Worm (Caenorhabditis elegans): ENCODE data around the gene acy-3.

DNA sequence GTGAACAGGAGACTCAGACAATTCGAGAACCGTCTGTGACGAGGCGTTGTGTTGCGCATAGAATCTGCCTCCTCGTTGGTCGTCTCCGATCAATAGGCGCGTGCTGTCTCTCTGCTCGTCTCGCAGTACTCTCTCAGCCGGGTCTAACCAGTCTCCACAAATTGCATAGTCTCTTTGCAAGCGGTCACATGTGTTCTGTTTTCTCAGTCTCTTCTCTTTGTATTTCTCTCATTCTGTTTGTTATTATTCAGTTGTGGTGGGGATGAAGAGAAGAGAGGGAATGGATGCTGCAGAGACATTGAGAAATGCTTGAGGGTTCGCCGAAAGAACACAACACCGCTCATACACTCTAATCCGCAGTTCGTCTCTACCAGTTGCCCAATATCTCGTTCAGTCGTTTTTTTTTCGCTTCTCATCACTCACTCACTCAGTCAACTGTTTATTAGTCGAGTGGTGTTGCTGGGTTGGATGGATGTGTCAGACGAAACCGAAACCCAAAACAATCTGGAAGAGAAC is 15.2 kb upstream of the acy-3 start:
- TF ChIP-seq scrt-1 (GFP tag; IDR thresholded peaks at IDR 0.05) (no peak), aly-1 (tag; optimal IDR thresholded peaks at IDR 0.05) (no peak), ama-1 (optimal IDR thresholded peaks at IDR 0.05) (no peak), hmbx-1 (tag; optimal IDR thresholded peaks at IDR 0.05) (no peak)
